Worm (Caenorhabditis elegans) whole organism, L1 larva: ENCODE measurements around the gene egl-27.
A peak's percentile ranks its signal among the peaks of the same experiment; 100 is the strongest.

Experiments
- C04F5.9 ChIP-seq: sonication (generic microtip); optimal IDR thresholded peaks from 2 replicates; lab custom pipeline; 2016; ENCODE audit warnings: missing genetic modification characterization, missing compliant biosample characterization
- C16A3.4 ChIP-seq: fragments of 150-350 bp; optimal IDR thresholded peaks from 2 replicates; lab custom pipeline; 2014; ENCODE audit warnings: missing biosample characterization, missing genetic modification characterization
- C34B4.2 ChIP-seq: sonication (generic microtip); optimal IDR thresholded peaks from 2 replicates; lab custom pipeline; 2017; ENCODE audit warnings: mild to moderate bottlenecking, missing genetic modification characterization, missing compliant biosample characterization
- aha-1 ChIP-seq: fragments of 150-350 bp; optimal IDR thresholded peaks from 2 replicates; lab custom pipeline; 2014; ENCODE audit warnings: missing biosample characterization, missing genetic modification characterization
- ama-1 ChIP-seq: fragments of 150-350 bp; optimal IDR thresholded peaks from 2 replicates; lab custom pipeline; 2014
- ceh-63 ChIP-seq: fragments of 200-800 bp; sonication (Bioruptor generic); optimal IDR thresholded peaks from 2 replicates; lab custom pipeline; 2018; ENCODE audit warnings: mild to moderate bottlenecking, missing genetic modification characterization, missing compliant biosample characterization
- ceh-8 ChIP-seq: fragments of 200-800 bp; sonication (Bioruptor generic); optimal IDR thresholded peaks from 2 replicates; lab custom pipeline; 2018; ENCODE audit warnings: mild to moderate bottlenecking, missing genetic modification characterization, moderate library complexity, missing compliant biosample characterization
- ceh-82 ChIP-seq, 3 experiments: fragments of 150-350 bp in 1 of 3; sonication (generic microtip) in 2 of 3; optimal IDR thresholded peaks; 2 replicates each; lab custom pipeline; 2014 to 2017; ENCODE audit warnings: missing biosample characterization in 3 of 3, missing genetic modification characterization in 3 of 3
- ceh-88 ChIP-seq: fragments of 200-800 bp; sonication (Bioruptor generic); IDR thresholded peaks from 2 replicates; pipeline ENCODE4 v1.3.6; 2022; ENCODE audit warnings: missing genetic modification characterization, missing compliant biosample characterization
- efl-1 ChIP-seq, 4 experiments: fragments of 150-350 bp; optimal IDR thresholded peaks in 3 of 4; peaks in 1 of 4; 1 replicate in 1 of 4; 2 replicates in 3 of 4; lab custom pipeline; 2014; ENCODE audit warnings: missing biosample characterization in 2 of 4, missing genetic modification characterization in 2 of 4, missing genetic modification reagents in 2 of 4
- efl-3 ChIP-seq: fragments of 200-800 bp; sonication (Bioruptor generic); optimal IDR thresholded peaks from 2 replicates; lab custom pipeline; 2018; ENCODE audit warnings: mild to moderate bottlenecking, missing genetic modification characterization, missing compliant biosample characterization
- egl-13 ChIP-seq: sonication (generic microtip); optimal IDR thresholded peaks from 2 replicates; lab custom pipeline; 2016; ENCODE audit warnings: missing genotype, missing genetic modification reagents, missing genetic modification characterization, missing compliant biosample characterization
- egl-27 ChIP-seq, 2 experiments: fragments of 150-350 bp in 1 of 2; sonication (generic microtip); optimal IDR thresholded peaks; 3 replicates each; lab custom pipeline; 2017 to 2018; ENCODE audit warnings: missing biosample characterization in 2 of 2, missing genetic modification characterization in 2 of 2, missing genetic modification reagents in 2 of 2
- elt-2 ChIP-seq: sonication (generic microtip); optimal IDR thresholded peaks from 2 replicates; lab custom pipeline; 2016; ENCODE audit warnings: missing genetic modification characterization, mild to moderate bottlenecking, inconsistent platforms, missing compliant biosample characterization, missing genetic modification reagents
- fkh-8 ChIP-seq: sonication (generic microtip); optimal IDR thresholded peaks from 2 replicates; lab custom pipeline; 2016; ENCODE audit warnings: mild to moderate bottlenecking, missing genetic modification characterization, missing compliant biosample characterization
- grh-1 ChIP-seq: fragments of 200-800 bp; sonication (Bioruptor generic); IDR thresholded peaks from 2 replicates; pipeline ENCODE4 v1.3.6; 2022; ENCODE audit warnings: missing genetic modification reagents, missing genetic modification characterization, missing compliant biosample characterization
- hlh-17 ChIP-seq: fragments of 200-800 bp; sonication (Bioruptor generic); optimal IDR thresholded peaks from 2 replicates; lab custom pipeline; 2018; ENCODE audit warnings: missing genetic modification characterization, mild to moderate bottlenecking, missing compliant biosample characterization, moderate library complexity, borderline replicate concordance
- irx-1 ChIP-seq: sonication (generic microtip); optimal IDR thresholded peaks from 2 replicates; lab custom pipeline; 2016; ENCODE audit warnings: missing genetic modification characterization, missing compliant biosample characterization
- isw-1 ChIP-seq: fragments of 200-800 bp; sonication (Bioruptor generic); IDR thresholded peaks from 2 replicates; pipeline ENCODE4 v1.3.6; 2022; ENCODE audit warnings: missing genetic modification characterization, missing compliant biosample characterization
- lin-13 ChIP-seq: fragments of 150-350 bp; optimal IDR thresholded peaks from 2 replicates; lab custom pipeline; 2014; ENCODE audit warnings: missing biosample characterization, missing genetic modification reagents, missing genetic modification characterization
- lin-14 ChIP-seq: fragments of 200-800 bp; sonication (Bioruptor generic); optimal IDR thresholded peaks from 2 replicates; lab custom pipeline; 2018; ENCODE audit warnings: mild to moderate bottlenecking, missing genetic modification characterization, moderate library complexity, missing compliant biosample characterization
- lin-15B ChIP-seq: fragments of 150-350 bp; sonication (generic microtip); optimal IDR thresholded peaks from 3 replicates; lab custom pipeline; 2014; ENCODE audit warnings: missing biosample characterization, missing genetic modification characterization
- lir-3 ChIP-seq: sonication (generic microtip); optimal IDR thresholded peaks from 2 replicates; lab custom pipeline; 2016; ENCODE audit warnings: mild to moderate bottlenecking, missing genetic modification characterization, moderate library complexity, missing compliant biosample characterization; ENCODE audit not compliant: poor library complexity
- lsy-2 ChIP-seq, 2 experiments: fragments of 150-350 bp; optimal IDR thresholded peaks; 2 replicates each; lab custom pipeline; 2014; ENCODE audit warnings: missing biosample characterization in 2 of 2, missing genetic modification characterization in 2 of 2
- mdl-1 ChIP-seq, 2 experiments: fragments of 150-350 bp; optimal IDR thresholded peaks; 2 replicates each; lab custom pipeline; 2014 to 2017; ENCODE audit warnings: missing biosample characterization in 2 of 2, missing genetic modification characterization in 2 of 2, inconsistent platforms in 1 of 2
- mef-2 ChIP-seq: fragments of 150-350 bp; optimal IDR thresholded peaks from 2 replicates; lab custom pipeline; 2014; ENCODE audit warnings: missing biosample characterization, missing genetic modification characterization
- mep-1 ChIP-seq: fragments of 150-350 bp; optimal IDR thresholded peaks from 2 replicates; lab custom pipeline; 2014; ENCODE audit warnings: missing biosample characterization, missing genetic modification characterization
- nhr-20 ChIP-seq: sonication (generic microtip); optimal IDR thresholded peaks from 2 replicates; lab custom pipeline; 2016; ENCODE audit warnings: mild to moderate bottlenecking, missing genetic modification characterization, missing compliant biosample characterization
- nhr-237 ChIP-seq: fragments of 150-350 bp; optimal IDR thresholded peaks from 2 replicates; lab custom pipeline; 2014; ENCODE audit warnings: missing biosample characterization, missing genetic modification characterization
- nhr-28 ChIP-seq: fragments of 150-350 bp; optimal IDR thresholded peaks from 2 replicates; lab custom pipeline; 2014; ENCODE audit warnings: missing biosample characterization, missing genetic modification characterization
- nhr-47 ChIP-seq: sonication (generic microtip); optimal IDR thresholded peaks from 2 replicates; lab custom pipeline; 2016; ENCODE audit warnings: mild to moderate bottlenecking, missing genetic modification characterization, moderate library complexity, missing compliant biosample characterization
- nhr-71 ChIP-seq: sonication (generic microtip); optimal IDR thresholded peaks from 2 replicates; lab custom pipeline; 2016; ENCODE audit warnings: mild to moderate bottlenecking, missing genetic modification characterization, moderate library complexity, missing compliant biosample characterization
- nhr-76 ChIP-seq: sonication (generic microtip); optimal IDR thresholded peaks from 2 replicates; lab custom pipeline; 2017; ENCODE audit warnings: missing biosample characterization, missing genetic modification characterization
- nhr-77 ChIP-seq: fragments of 150-350 bp; optimal IDR thresholded peaks from 2 replicates; lab custom pipeline; 2014; ENCODE audit warnings: missing biosample characterization, missing genetic modification characterization
- nhr-84 ChIP-seq: sonication (generic microtip); optimal IDR thresholded peaks from 2 replicates; lab custom pipeline; 2017; ENCODE audit warnings: missing biosample characterization, missing genetic modification characterization
- nhr-85 ChIP-seq: sonication (generic microtip); peaks from one replicate; lab custom pipeline; 2016; ENCODE audit warnings: missing genetic modification characterization, inconsistent platforms, missing compliant biosample characterization
- pqm-1 ChIP-seq: sonication (generic microtip); optimal IDR thresholded peaks from 3 replicates; lab custom pipeline; 2017; ENCODE audit warnings: missing biosample characterization, missing genetic modification characterization
- skn-1 ChIP-seq: fragments of 150-350 bp; optimal IDR thresholded peaks from 2 replicates; lab custom pipeline; 2014; ENCODE audit warnings: missing biosample characterization, missing genetic modification characterization
- snu-23 ChIP-seq: sonication (generic microtip); optimal IDR thresholded peaks from 2 replicates; lab custom pipeline; 2016; ENCODE audit warnings: missing genetic modification characterization, missing compliant biosample characterization
- sox-4 ChIP-seq: sonication (generic microtip); optimal IDR thresholded peaks from 2 replicates; lab custom pipeline; 2016; ENCODE audit warnings: missing genetic modification characterization, missing compliant biosample characterization
- sptf-1 ChIP-seq: fragments of 150-350 bp; optimal IDR thresholded peaks from 2 replicates; lab custom pipeline; 2014; ENCODE audit warnings: missing biosample characterization, missing genetic modification characterization
- sup-37 ChIP-seq: fragments of 200-800 bp; sonication (Bioruptor generic); optimal IDR thresholded peaks from 2 replicates; lab custom pipeline; 2018; ENCODE audit warnings: mild to moderate bottlenecking, missing genetic modification characterization, missing compliant biosample characterization
- tbx-2 ChIP-seq: sonication (generic microtip); optimal IDR thresholded peaks from 2 replicates; lab custom pipeline; 2016; ENCODE audit warnings: missing genetic modification characterization, missing compliant biosample characterization
- unc-130 ChIP-seq: fragments of 150-350 bp; optimal IDR thresholded peaks from 2 replicates; lab custom pipeline; 2017; ENCODE audit warnings: missing biosample characterization, missing genetic modification characterization, inconsistent platforms
- unc-30 ChIP-seq: sonication (generic microtip); optimal IDR thresholded peaks from 2 replicates; lab custom pipeline; 2017; ENCODE audit warnings: missing biosample characterization, missing genetic modification characterization
- unc-86 ChIP-seq: sonication (generic microtip); optimal IDR thresholded peaks from 2 replicates; lab custom pipeline; 2016; ENCODE audit warnings: missing genetic modification characterization, missing compliant biosample characterization
- xbp-1 ChIP-seq: sonication (generic microtip); optimal IDR thresholded peaks from 2 replicates; lab custom pipeline; 2016; ENCODE audit warnings: missing genetic modification characterization, missing compliant biosample characterization
- zag-1 ChIP-seq: fragments of 150-350 bp; optimal IDR thresholded peaks from 2 replicates; lab custom pipeline; 2014; ENCODE audit warnings: missing biosample characterization, missing genetic modification characterization
- ztf-11 ChIP-seq, 2 experiments: sonication (generic microtip); optimal IDR thresholded peaks; 2 replicates each; lab custom pipeline; 2016 to 2017; ENCODE audit warnings: missing genetic modification characterization in 2 of 2, missing biosample characterization in 1 of 2, missing compliant biosample characterization in 1 of 2
- ztf-4 ChIP-seq: fragments of 150-350 bp; optimal IDR thresholded peaks from 2 replicates; lab custom pipeline; 2014; ENCODE audit warnings: missing biosample characterization, missing genetic modification characterization

Gene egl-27

ce11 chrII:6828073-6828900 is 6.5 kb upstream of the egl-27 start:
- TF ChIP-seq lin-14 (GFP tag; lab: Kevin White, UChicago) (peak; percentile 61), tbx-2 (tag; lab: Kevin White, UChicago) (peak; percentile 19), unc-86 (peak; percentile 1), C04F5.9 (tag; lab: Kevin White, UChicago) (no peak), fkh-8 (tag; lab: Kevin White, UChicago) (peak; percentile 58)

ce11 chrII:6829108-6829507 is 5.7 kb upstream of the egl-27 start:
- TF ChIP-seq mef-2 (tag; lab: Kevin White, UChicago) (no peak), hlh-17 (GFP tag; lab: Kevin White, UChicago) (no peak), sox-4 (tag; lab: Kevin White, UChicago) (no peak), lsy-2 (tag; optimal IDR thresholded peaks at IDR 0.05; lab: Kevin White, UChicago) (peak; percentile 32 to 87), nhr-28 (tag; lab: Kevin White, UChicago) (no peak), sup-37 (GFP tag; lab: Kevin White, UChicago) (no peak), xbp-1 (no peak), snu-23 (GFP tag; lab: Kevin White, UChicago) (peak; percentile 64), mep-1 (peak; percentile 60), irx-1 (tag; lab: Kevin White, UChicago) (no peak), lin-13 (GFP tag; lab: Kevin White, UChicago) (no peak), ceh-82 (tag; optimal IDR thresholded peaks at IDR 0.05; lab: Kevin White, UChicago) (peak in 1 of 3 experiments; percentile 23), elt-2 (tag; lab: Kevin White, UChicago) (peak; percentile 15), C34B4.2 (tag; lab: Kevin White, UChicago) (no peak), isw-1 (no peak), pqm-1 (tag; lab: Kevin White, UChicago) (no peak), nhr-47 (tag; lab: Kevin White, UChicago) (no peak), nhr-237 (no peak), unc-30 (no peak), nhr-71 (tag; lab: Kevin White, UChicago) (peak; percentile 44), ceh-63 (GFP tag; lab: Kevin White, UChicago) (no peak), sptf-1 (tag; lab: Kevin White, UChicago) (no peak), C16A3.4 (tag; lab: Kevin White, UChicago) (peak; percentile 25), zag-1 (no peak), nhr-20 (tag; lab: Kevin White, UChicago) (peak; percentile 67), lin-15B (tag; lab: Kevin White, UChicago) (no peak), nhr-84 (no peak), ama-1 (lab: Kevin White, UChicago) (no peak), ztf-11 (tag; optimal IDR thresholded peaks at IDR 0.05; lab: Kevin White, UChicago) (no peak), mdl-1 (tag; optimal IDR thresholded peaks at IDR 0.05; lab: Kevin White, UChicago) (peak in 1 of 2 experiments; percentile 61), nhr-76 (tag; lab: Kevin White, UChicago) (no peak), aha-1 (tag; lab: Kevin White, UChicago) (no peak), efl-1 (optimal IDR thresholded peaks at IDR 0.05; lab: Kevin White, UChicago) (no peak), efl-1 (GFP tag; optimal IDR thresholded peaks at IDR 0.05 in 1 of 2; lab: Kevin White, UChicago) (no peak), nhr-85 (tag; lab: Kevin White, UChicago) (peak; percentile 92), lir-3 (no peak), skn-1 (peak; percentile 64), nhr-77 (peak; percentile 46), efl-3 (GFP tag; lab: Kevin White, UChicago) (no peak), unc-130 (tag; lab: Kevin White, UChicago) (no peak), egl-27 (tag; optimal IDR thresholded peaks at IDR 0.05; lab: Kevin White, UChicago) (peak in 1 of 2 experiments; percentile 7), ztf-4 (tag; lab: Kevin White, UChicago) (no peak), ceh-8 (GFP tag; lab: Kevin White, UChicago) (no peak), grh-1 (GFP tag; lab: Robert Waterston, UW) (no peak), unc-86 (no peak), ceh-88 (no peak), egl-13 (tag; lab: Kevin White, UChicago) (no peak)
